Fruit fly (Drosophila melanogaster) whole organism: ENCODE measurements around the gene CG31087.

Experiments used
- CG8478 ChIP-seq: fragments of >200 bp; optimal IDR thresholded peaks from 2 replicates; lab custom pipeline; 2018; ENCODE audit warnings: inconsistent platforms
- Dll ChIP-seq: fragments of >200 bp; optimal IDR thresholded peaks from 2 replicates; lab custom pipeline; 2017
- EcR ChIP-seq, 2 experiments: fragments of >200 bp; optimal IDR thresholded peaks; 2 replicates each; lab custom pipeline; 2017; ENCODE audit warnings: missing biosample characterization in 2 of 2, missing genetic modification characterization in 2 of 2, missing genetic modification reagents in 2 of 2
- pan ChIP-seq: fragments of >200 bp; optimal IDR thresholded peaks from 2 replicates; lab custom pipeline; 2017
- psq ChIP-seq: fragments of >200 bp; optimal IDR thresholded peaks from 2 replicates; lab custom pipeline; 2017
- usp ChIP-seq: fragments of >200 bp; optimal IDR thresholded peaks from 2 replicates; lab custom pipeline; 2017; ENCODE audit warnings: missing biosample characterization, missing genetic modification characterization, mixed read lengths

dm6 chr3R:25295320-25296020 lies 18.2 kb downstream of the CG31087 start, which contains the start of gene CG31102:
- TF ChIP-seq pan (lab: Kevin White, UChicago) (no peak), usp (GFP tag; lab: Kevin White, UChicago) (no peak), Dll (lab: Kevin White, UChicago) (no peak), psq (lab: Kevin White, UChicago) (no peak), EcR (GFP tag; optimal IDR thresholded peaks at IDR 0.05; lab: Kevin White, UChicago) (no peak), CG8478 (lab: Kevin White, UChicago) (no peak)
